Fruit fly (Drosophila melanogaster): ENCODE measurements around the gene VAChT.

Gene VAChT

dm6 chr3R:18741027-18741843, 35.9 kb downstream of the VAChT start (continued):
- TF ChIP-seq repo (GFP tag; optimal IDR thresholded peaks at IDR 0.05), result peak; percentile 83
- peak; percentile 43 for TF ChIP-seq btn (GFP tag; optimal IDR thresholded peaks at IDR 0.05)
- TF ChIP-seq CG12659 (GFP tag; optimal IDR thresholded peaks at IDR 0.05), result peak; percentile 97
- TF ChIP-seq Scr (GFP tag; IDR thresholded peaks at IDR 0.05; ENCODE audit: partially characterized antibody), result no peak
- TF ChIP-seq Deaf1 (tag; optimal IDR thresholded peaks at IDR 0.05), result peak; percentile 81
- peak; percentile 91 for TF ChIP-seq wor (GFP tag; IDR thresholded peaks at IDR 0.05)
- peak; percentile 52 for TF ChIP-seq CG8089 (GFP tag; optimal IDR thresholded peaks at IDR 0.05)
- TF ChIP-seq hth (optimal IDR thresholded peaks at IDR 0.05), result no peak
- peak; percentile 71 for TF ChIP-seq CG4328 (GFP tag; optimal IDR thresholded peaks at IDR 0.05)
- TF ChIP-seq pho (GFP tag; optimal IDR thresholded peaks at IDR 0.05), result peak; percentile 84
- peak; percentile 78 for TF ChIP-seq CG4360 (GFP tag; IDR thresholded peaks at IDR 0.05)
- peak; percentile 98 for TF ChIP-seq CG3281 (GFP tag; optimal IDR thresholded peaks at IDR 0.05)
- TF ChIP-seq CG4617 (GFP tag; optimal IDR thresholded peaks at IDR 0.05; ENCODE audit: borderline replicate concordance), result peak; percentile 78
- TF ChIP-seq sens-2 (GFP tag; IDR thresholded peaks at IDR 0.05), result peak; percentile 90
- TF ChIP-seq CG14667 (GFP tag; IDR thresholded peaks at IDR 0.05), result peak; percentile 95
- peak; percentile 94 for TF ChIP-seq H2.0 (GFP tag; IDR thresholded peaks at IDR 0.05)
- peak; percentile 95 for TF ChIP-seq CG17328 (GFP tag; IDR thresholded peaks at IDR 0.05)
- peak; percentile 93 for TF ChIP-seq CG6272 (GFP tag; IDR thresholded peaks at IDR 0.05)
- peak; percentile 97 for TF ChIP-seq lbe (GFP tag; optimal IDR thresholded peaks at IDR 0.05)
- peak; percentile 96 for TF ChIP-seq grau (tag; optimal IDR thresholded peaks at IDR 0.05)
- TF ChIP-seq chm (GFP tag; IDR thresholded peaks at IDR 0.05), result peak; percentile 95
- TF ChIP-seq CG1602 (GFP tag; optimal IDR thresholded peaks at IDR 0.05), result peak; percentile 94
- TF ChIP-seq Sin3A (optimal IDR thresholded peaks at IDR 0.05), result no peak
- peak; percentile 98 for TF ChIP-seq nmo (GFP tag; optimal IDR thresholded peaks at IDR 0.05)
- TF ChIP-seq CG12104 (GFP tag; optimal IDR thresholded peaks at IDR 0.05), result peak; percentile 97
- peak; percentile 93 for TF ChIP-seq CG12299 (tag; optimal IDR thresholded peaks at IDR 0.05)
- TF ChIP-seq Doc3 (GFP tag; IDR thresholded peaks at IDR 0.05; ENCODE audit: partially characterized antibody), result no peak
- peak; percentile 68; the same call in 1 of the 2 replicates for TF ChIP-seq dan (GFP tag; IDR thresholded peaks at IDR 0.05)
- TF ChIP-seq CG2199 (GFP tag; IDR thresholded peaks at IDR 0.05), result peak; percentile 80; the same call in 2 of the 3 replicates
- TF ChIP-seq Xrp1 (GFP tag; IDR thresholded peaks at IDR 0.05), result peak; percentile 96
- TF ChIP-seq CoRest (tag; optimal IDR thresholded peaks at IDR 0.05), result peak; percentile 98
- peak; percentile 64 to 89 for TF ChIP-seq Pdp1 (GFP tag; optimal IDR thresholded peaks at IDR 0.05)
- TF ChIP-seq Elba2 (GFP tag; optimal IDR thresholded peaks at IDR 0.05), result no peak
- TF ChIP-seq Hr78 (GFP tag; optimal IDR thresholded peaks at IDR 0.05), result peak in 1 of 2 experiments; percentile 79
- TF ChIP-seq Fer3 (tag; optimal IDR thresholded peaks at IDR 0.05), result peak; percentile 98
- TF ChIP-seq sisA (GFP tag; IDR thresholded peaks at IDR 0.05), result peak; percentile 95
- peak; percentile 96 for TF ChIP-seq Hmr (GFP tag; optimal IDR thresholded peaks at IDR 0.05)
- peak; percentile 45 for TF ChIP-seq ac (GFP tag; optimal IDR thresholded peaks at IDR 0.05)
- peak; percentile 91 for TF ChIP-seq ham (GFP tag; IDR thresholded peaks at IDR 0.05)
- peak; percentile 97 for TF ChIP-seq lmd (GFP tag; IDR thresholded peaks at IDR 0.05)
- peak; percentile 76 for TF ChIP-seq CG30020 (tag; optimal IDR thresholded peaks at IDR 0.05)
- TF ChIP-seq CG10267 (tag; optimal IDR thresholded peaks at IDR 0.05), result peak; percentile 92
- peak; percentile 83 for TF ChIP-seq Jarid2 (GFP tag; optimal IDR thresholded peaks at IDR 0.05)
- TF ChIP-seq Gug (GFP tag; IDR thresholded peaks at IDR 0.05), result peak; percentile 89
- peak; percentile 97 for TF ChIP-seq ranshi (GFP tag; IDR thresholded peaks at IDR 0.05)
- TF ChIP-seq Ravus (GFP tag; IDR thresholded peaks at IDR 0.05), result peak; percentile 87
- TF ChIP-seq CG13424 (tag; optimal IDR thresholded peaks at IDR 0.05), result peak; percentile 96
- peak; percentile 75 for TF ChIP-seq CG8290 (GFP tag; optimal IDR thresholded peaks at IDR 0.05)
- TF ChIP-seq CG8290 (tag; optimal IDR thresholded peaks at IDR 0.05), result peak; percentile 78 to 92
- TF ChIP-seq Lim3 (GFP tag; IDR thresholded peaks at IDR 0.05), result peak; percentile 81

Measured in whole organism, embryonic.